Worm (Caenorhabditis elegans) whole organism, L3 larva: ENCODE results near the gene C24H12.4.

Source experiments
- R02D3.7 ChIP-seq: fragments of 150-350 bp; optimal IDR thresholded peaks from 2 replicates; lab custom pipeline; 2014; ENCODE audit warnings: missing biosample characterization, missing genetic modification characterization
- ZK546.5 ChIP-seq: sonication (generic microtip); optimal IDR thresholded peaks from 2 replicates; lab custom pipeline; 2017; ENCODE audit warnings: missing biosample characterization, missing genetic modification characterization
- aly-2 ChIP-seq: fragments of 150-350 bp; optimal IDR thresholded peaks from 2 replicates; lab custom pipeline; 2014; ENCODE audit warnings: missing biosample characterization, missing genetic modification characterization
- ama-1 ChIP-seq: fragments of 150-350 bp; optimal IDR thresholded peaks from 2 replicates; lab custom pipeline; 2018
- ceh-16 ChIP-seq: sonication (generic microtip); optimal IDR thresholded peaks from 2 replicates; lab custom pipeline; 2017; ENCODE audit warnings: missing biosample characterization, missing genetic modification characterization
- ceh-28 ChIP-seq: fragments of 150-350 bp; optimal IDR thresholded peaks from 2 replicates; lab custom pipeline; 2014; ENCODE audit warnings: missing biosample characterization, missing genetic modification reagents, missing genetic modification characterization
- ceh-82 ChIP-seq: fragments of 150-350 bp; optimal IDR thresholded peaks from 2 replicates; lab custom pipeline; 2014; ENCODE audit warnings: missing biosample characterization, missing genetic modification characterization
- ceh-9 ChIP-seq: sonication (generic microtip); optimal IDR thresholded peaks from 2 replicates; lab custom pipeline; 2018; ENCODE audit warnings: missing biosample characterization, missing genetic modification characterization
- daf-12 ChIP-seq: fragments of 150-350 bp; optimal IDR thresholded peaks from 2 replicates; lab custom pipeline; 2014; ENCODE audit warnings: missing biosample characterization, missing genetic modification reagents, missing genetic modification characterization
- egl-27 ChIP-seq: sonication (generic microtip); optimal IDR thresholded peaks from 4 replicates; lab custom pipeline; 2017; ENCODE audit warnings: missing biosample characterization, missing genetic modification reagents, missing genetic modification characterization
- egl-5 ChIP-seq: fragments of 150-350 bp; optimal IDR thresholded peaks from 2 replicates; lab custom pipeline; 2017; ENCODE audit warnings: missing biosample characterization, missing genetic modification reagents, missing genetic modification characterization, inconsistent platforms
- elt-1 ChIP-seq: fragments of 150-350 bp; optimal IDR thresholded peaks from 2 replicates; lab custom pipeline; 2014; ENCODE audit warnings: missing biosample characterization, missing genetic modification characterization
- elt-2 ChIP-seq: sonication (generic microtip); optimal IDR thresholded peaks from 2 replicates; lab custom pipeline; 2016; ENCODE audit warnings: missing genetic modification reagents, mild to moderate bottlenecking, missing genetic modification characterization, missing compliant biosample characterization
- elt-3 ChIP-seq, 3 experiments: fragments of 150-350 bp in 1 of 3; sonication (generic microtip) in 2 of 3; optimal IDR thresholded peaks; 2 replicates in 2 of 3; 4 replicates in 1 of 3; lab custom pipeline; 2014 to 2017; ENCODE audit warnings: missing biosample characterization in 3 of 3, missing genetic modification characterization in 3 of 3
- eor-1 ChIP-seq, 2 experiments: fragments of 150-350 bp; optimal IDR thresholded peaks; 2 replicates each; lab custom pipeline; 2014 to 2018; ENCODE audit warnings: missing biosample characterization in 2 of 2, missing genetic modification characterization in 2 of 2
- fkh-10 ChIP-seq: sonication (generic microtip); optimal IDR thresholded peaks from 2 replicates; lab custom pipeline; 2017; ENCODE audit warnings: missing biosample characterization, missing genetic modification reagents, missing genetic modification characterization
- fkh-2 ChIP-seq: fragments of 150-350 bp; optimal IDR thresholded peaks from 2 replicates; lab custom pipeline; 2014; ENCODE audit warnings: missing biosample characterization, missing genetic modification reagents, missing genetic modification characterization
- fos-1 ChIP-seq: fragments of 150-350 bp; optimal IDR thresholded peaks from 2 replicates; lab custom pipeline; 2014; ENCODE audit warnings: missing biosample characterization, missing genetic modification characterization
- hmg-11 ChIP-seq: sonication (generic microtip); optimal IDR thresholded peaks from 2 replicates; lab custom pipeline; 2016; ENCODE audit warnings: missing genetic modification characterization, missing compliant biosample characterization
- jun-1 ChIP-seq: fragments of 150-350 bp; optimal IDR thresholded peaks from 2 replicates; lab custom pipeline; 2014; ENCODE audit warnings: missing biosample characterization, missing genetic modification reagents, missing genetic modification characterization
- lin-15B ChIP-seq: fragments of 150-350 bp; optimal IDR thresholded peaks from 2 replicates; lab custom pipeline; 2014; ENCODE audit warnings: missing biosample characterization, missing genetic modification characterization
- lin-39 ChIP-seq: fragments of 150-350 bp; optimal IDR thresholded peaks from 2 replicates; lab custom pipeline; 2018; ENCODE audit warnings: missing biosample characterization, missing genetic modification reagents, missing genetic modification characterization
- lsy-12 ChIP-seq: sonication (generic microtip); optimal IDR thresholded peaks from 2 replicates; lab custom pipeline; 2016; ENCODE audit warnings: mild to moderate bottlenecking, missing genetic modification characterization, missing compliant biosample characterization
- mdl-1 ChIP-seq: fragments of 150-350 bp; optimal IDR thresholded peaks from 2 replicates; lab custom pipeline; 2014; ENCODE audit warnings: missing biosample characterization, missing genetic modification characterization
- mml-1 ChIP-seq: fragments of 150-350 bp; sonication (generic microtip); optimal IDR thresholded peaks from 3 replicates; lab custom pipeline; 2014; ENCODE audit warnings: missing biosample characterization, missing genetic modification characterization
- nfya-1 ChIP-seq: sonication (generic microtip); optimal IDR thresholded peaks from 2 replicates; lab custom pipeline; 2017; ENCODE audit warnings: missing genetic modification characterization, mild to moderate bottlenecking, missing compliant biosample characterization, antibody characterized with exemption, moderate library complexity; ENCODE audit not compliant: insufficient read depth
- nhr-11 ChIP-seq: fragments of 150-350 bp; optimal IDR thresholded peaks from 2 replicates; lab custom pipeline; 2014; ENCODE audit warnings: missing biosample characterization, missing genetic modification characterization
- nhr-12 ChIP-seq: fragments of 150-350 bp; optimal IDR thresholded peaks from 2 replicates; lab custom pipeline; 2014; ENCODE audit warnings: missing biosample characterization, missing genetic modification characterization
- nhr-23 ChIP-seq: fragments of 150-350 bp; optimal IDR thresholded peaks from 2 replicates; lab custom pipeline; 2014; ENCODE audit warnings: missing biosample characterization, missing genetic modification reagents, missing genetic modification characterization
- nhr-237 ChIP-seq: fragments of 150-350 bp; optimal IDR thresholded peaks from 2 replicates; lab custom pipeline; 2014; ENCODE audit warnings: missing biosample characterization, missing genetic modification characterization
- nhr-25 ChIP-seq: sonication (generic microtip); optimal IDR thresholded peaks from 2 replicates; lab custom pipeline; 2017; ENCODE audit warnings: missing biosample characterization, missing genetic modification characterization
- nhr-28 ChIP-seq: fragments of 150-350 bp; optimal IDR thresholded peaks from 2 replicates; lab custom pipeline; 2014; ENCODE audit warnings: missing biosample characterization, missing genetic modification characterization
- nhr-43 ChIP-seq: sonication (generic microtip); optimal IDR thresholded peaks from 2 replicates; lab custom pipeline; 2016; ENCODE audit warnings: mild to moderate bottlenecking, missing genetic modification characterization, missing compliant biosample characterization; ENCODE audit not compliant: poor library complexity, severe bottlenecking
- nhr-67 ChIP-seq: fragments of 150-350 bp; optimal IDR thresholded peaks from 2 replicates; lab custom pipeline; 2014; ENCODE audit warnings: missing biosample characterization, missing genetic modification characterization
- nhr-76 ChIP-seq: fragments of 150-350 bp; sonication (generic microtip); optimal IDR thresholded peaks from 5 replicates; lab custom pipeline; 2014; ENCODE audit warnings: missing biosample characterization, missing genetic modification characterization
- nhr-77 ChIP-seq: fragments of 150-350 bp; optimal IDR thresholded peaks from 2 replicates; lab custom pipeline; 2014; ENCODE audit warnings: missing biosample characterization, missing genetic modification characterization
- pha-4 ChIP-seq: fragments of 150-350 bp; optimal IDR thresholded peaks from 2 replicates; lab custom pipeline; 2014; ENCODE audit warnings: missing biosample characterization, missing genetic modification reagents, missing genetic modification characterization
- pqm-1 ChIP-seq: fragments of 150-350 bp; optimal IDR thresholded peaks from 2 replicates; lab custom pipeline; 2017; ENCODE audit warnings: missing biosample characterization, missing genetic modification characterization, inconsistent platforms
- sea-2 ChIP-seq: fragments of 150-350 bp; sonication (generic microtip); optimal IDR thresholded peaks from 4 replicates; lab custom pipeline; 2014; ENCODE audit warnings: missing biosample characterization, missing genetic modification reagents, missing genetic modification characterization
- skn-1 ChIP-seq: fragments of 150-350 bp; optimal IDR thresholded peaks from 2 replicates; lab custom pipeline; 2014; ENCODE audit warnings: missing biosample characterization, missing genetic modification characterization
- snpc-4 ChIP-seq: fragments of 150-350 bp; optimal IDR thresholded peaks from 2 replicates; lab custom pipeline; 2014; ENCODE audit warnings: missing biosample characterization, missing genetic modification characterization
- tbx-2 ChIP-seq: sonication (generic microtip); optimal IDR thresholded peaks from 2 replicates; lab custom pipeline; 2016; ENCODE audit warnings: mild to moderate bottlenecking, missing genetic modification characterization, missing compliant biosample characterization
- unc-39 ChIP-seq: sonication (generic microtip); optimal IDR thresholded peaks from 4 replicates; lab custom pipeline; 2017; ENCODE audit warnings: missing biosample characterization, missing genetic modification characterization
- unc-62 ChIP-seq: fragments of 150-350 bp; sonication (generic microtip); optimal IDR thresholded peaks from 4 replicates; lab custom pipeline; 2014; ENCODE audit warnings: missing biosample characterization, missing genetic modification reagents, missing genetic modification characterization
- zag-1 ChIP-seq: fragments of 150-350 bp; optimal IDR thresholded peaks from 2 replicates; lab custom pipeline; 2014; ENCODE audit warnings: missing biosample characterization, missing genetic modification characterization
- ztf-11 ChIP-seq: fragments of 150-350 bp; optimal IDR thresholded peaks from 2 replicates; lab custom pipeline; 2014; ENCODE audit warnings: missing biosample characterization, missing genetic modification characterization
- ztf-4 ChIP-seq: fragments of 150-350 bp; optimal IDR thresholded peaks from 2 replicates; lab custom pipeline; 2014; ENCODE audit warnings: missing biosample characterization, missing genetic modification characterization

The C24H12.4 gene

ce11 chrII:410832-411231 lies at the start of gene C24H12.4, which contains the start of gene dnsn-1:
TSS of gene C24H12.4 (plus strand) at chrII:411222.
TSS of gene dnsn-1 (minus strand) at chrII:410932.
- peak; percentile 29 for TF ChIP-seq nhr-77
- peak; percentile 95 for TF ChIP-seq nhr-23
- no peak for TF ChIP-seq ZK546.5
- TF ChIP-seq pha-4 (tag; lab: Kevin White, UChicago), result peak; percentile 97
- no peak for TF ChIP-seq ama-1 (lab: Kevin White, UChicago)
- TF ChIP-seq mdl-1 (tag; lab: Kevin White, UChicago), result no peak
- TF ChIP-seq unc-62 (GFP tag; lab: Kevin White, UChicago), result peak; percentile 27
- TF ChIP-seq ztf-11 (tag; lab: Kevin White, UChicago), result no peak
- peak; percentile 30 for TF ChIP-seq ceh-82 (tag; lab: Kevin White, UChicago)
- peak; percentile 8 for TF ChIP-seq ceh-16
- no peak for TF ChIP-seq mml-1 (tag; lab: Kevin White, UChicago)
- TF ChIP-seq pqm-1 (tag; lab: Kevin White, UChicago), result peak; percentile 68
- TF ChIP-seq egl-5 (tag; lab: Kevin White, UChicago), result peak; percentile 64
- TF ChIP-seq aly-2 (tag; lab: Kevin White, UChicago), result no peak
- peak; percentile 63 for TF ChIP-seq elt-2
- TF ChIP-seq fkh-2 (tag; lab: Kevin White, UChicago), result peak; percentile 34
- TF ChIP-seq hmg-11 (tag; lab: Kevin White, UChicago), result peak; percentile 66
- TF ChIP-seq fkh-10 (GFP tag; lab: Kevin White, UChicago), result no peak
- peak; percentile 15 for TF ChIP-seq nhr-11
- TF ChIP-seq sea-2 (GFP tag; lab: Kevin White, UChicago), result no peak
- TF ChIP-seq tbx-2 (tag; lab: Kevin White, UChicago), result peak; percentile 79
- TF ChIP-seq jun-1, result peak; percentile 64
- TF ChIP-seq daf-12 (tag; lab: Kevin White, UChicago), result no peak
- no peak for TF ChIP-seq nhr-237 (tag; lab: Kevin White, UChicago)
- TF ChIP-seq nhr-43 (tag; lab: Kevin White, UChicago), result peak; percentile 90
- TF ChIP-seq elt-3 (tag; optimal IDR thresholded peaks at IDR 0.05; lab: Kevin White, UChicago), result no peak
- TF ChIP-seq lin-39 (tag; lab: Kevin White, UChicago), result peak; percentile 70
- TF ChIP-seq nhr-28, result no peak
- peak; percentile 26 for TF ChIP-seq zag-1 (tag; lab: Kevin White, UChicago)
- TF ChIP-seq elt-1 (tag; lab: Kevin White, UChicago), result peak; percentile 16
- TF ChIP-seq lsy-12 (tag; lab: Kevin White, UChicago), result peak; percentile 76
- no peak for TF ChIP-seq ztf-4 (tag; lab: Kevin White, UChicago)
- TF ChIP-seq R02D3.7 (tag; lab: Kevin White, UChicago), result peak; percentile 82
- TF ChIP-seq ceh-9 (tag; lab: Kevin White, UChicago), result no peak
- TF ChIP-seq skn-1 (tag; lab: Kevin White, UChicago), result peak; percentile 84
- no peak for TF ChIP-seq unc-39 (tag; lab: Kevin White, UChicago)
- TF ChIP-seq nhr-76 (tag; lab: Kevin White, UChicago), result peak; percentile 33
- no peak for TF ChIP-seq egl-27
- TF ChIP-seq nhr-25, result peak; percentile 61
- TF ChIP-seq nfya-1, result peak; percentile 94
- peak; percentile 89 for TF ChIP-seq snpc-4 (tag; lab: Kevin White, UChicago)
- no peak for TF ChIP-seq fos-1 (tag; lab: Kevin White, UChicago)
- no peak for TF ChIP-seq eor-1 (tag; optimal IDR thresholded peaks at IDR 0.05; lab: Kevin White, UChicago)
- TF ChIP-seq ceh-28 (tag; lab: Kevin White, UChicago), result peak; percentile 78
- no peak for TF ChIP-seq nhr-12 (tag; lab: Kevin White, UChicago)
- TF ChIP-seq nhr-67 (tag; lab: Kevin White, UChicago), result no peak
- peak; percentile 99 for TF ChIP-seq lin-15B (tag; lab: Kevin White, UChicago)
